In genomic region chrV:4339479-4339878, ce11 we compare ENCODE assay signal across 4 worm cellular contexts.
TF ChIP-seq lines count a peak whose summit lies in the region.

No protein-coding gene starts in this region.

TF ChIP-seq in whole organism, L1 larva, 84 proteins besides CTCF, POLR2A, EP300 and RAD21:
- TF ChIP-seq pax-3 (tag; optimal IDR thresholded peaks at IDR 0.05; lab: Kevin White, UChicago) = no peak
- TF ChIP-seq dpl-1 (GFP tag; optimal IDR thresholded peaks at IDR 0.05; lab: Kevin White, UChicago) = peak; percentile 35 to 80 (median 53)
- peak in 1 of 2 experiments; percentile 2 for TF ChIP-seq lsy-2 (tag; optimal IDR thresholded peaks at IDR 0.05; lab: Kevin White, UChicago)
- no peak for TF ChIP-seq hpl-2 (GFP tag; optimal IDR thresholded peaks at IDR 0.05; lab: Kevin White, UChicago)
- TF ChIP-seq C34B4.2 (tag; optimal IDR thresholded peaks at IDR 0.05; lab: Kevin White, UChicago) = no peak
- no peak for TF ChIP-seq nhr-12 (tag; optimal IDR thresholded peaks at IDR 0.05; lab: Kevin White, UChicago)
- peak; percentile 12 for TF ChIP-seq nhr-47 (tag; optimal IDR thresholded peaks at IDR 0.05; lab: Kevin White, UChicago)
- peak; percentile 3 for TF ChIP-seq nhr-71 (tag; optimal IDR thresholded peaks at IDR 0.05; lab: Kevin White, UChicago)
- TF ChIP-seq efl-1 (optimal IDR thresholded peaks at IDR 0.05; lab: Kevin White, UChicago) = peak; percentile 81 to 86
- peak; percentile 85 to 98 for TF ChIP-seq efl-1 (GFP tag; optimal IDR thresholded peaks at IDR 0.05 in 1 of 2; lab: Kevin White, UChicago)
- no peak for TF ChIP-seq alr-1 (tag; optimal IDR thresholded peaks at IDR 0.05; lab: Kevin White, UChicago; ENCODE audit: borderline replicate concordance)
- TF ChIP-seq egl-13 (tag; optimal IDR thresholded peaks at IDR 0.05; lab: Kevin White, UChicago) = no peak
- TF ChIP-seq mdl-1 (tag; optimal IDR thresholded peaks at IDR 0.05; lab: Kevin White, UChicago) = no peak
- peak; percentile 8 for TF ChIP-seq xbp-1 (tag; optimal IDR thresholded peaks at IDR 0.05; lab: Kevin White, UChicago)
- peak; percentile 60 to 68 for TF ChIP-seq lin-35 (GFP tag; optimal IDR thresholded peaks at IDR 0.05; lab: Kevin White, UChicago)

TF ChIP-seq in whole organism, L2 larva, 48 proteins besides CTCF, POLR2A, EP300 and RAD21:
- TF ChIP-seq sma-9 (GFP tag; optimal IDR thresholded peaks at IDR 0.05; lab: Kevin White, UChicago) = no peak
- no peak for TF ChIP-seq sma-9 (tag; optimal IDR thresholded peaks at IDR 0.05; lab: Kevin White, UChicago)
- TF ChIP-seq blmp-1 (tag; optimal IDR thresholded peaks at IDR 0.05; lab: Kevin White, UChicago; ENCODE audit: insufficient read depth) = no peak
- peak; percentile 71 for TF ChIP-seq gmeb-1 (tag; optimal IDR thresholded peaks at IDR 0.05; lab: Kevin White, UChicago)
- TF ChIP-seq peb-1 (tag; optimal IDR thresholded peaks at IDR 0.05; lab: Kevin White, UChicago) = no peak
- no peak for TF ChIP-seq elt-3 (tag; optimal IDR thresholded peaks at IDR 0.05; lab: Kevin White, UChicago)
- TF ChIP-seq ceh-16 (tag; optimal IDR thresholded peaks at IDR 0.05; lab: Kevin White, UChicago) = no peak
- no peak for TF ChIP-seq mbf-1 (tag; optimal IDR thresholded peaks at IDR 0.05; lab: Kevin White, UChicago)
- TF ChIP-seq unc-55 (GFP tag; optimal IDR thresholded peaks at IDR 0.05; lab: Kevin White, UChicago) = peak; percentile 15
- no peak for TF ChIP-seq nhr-77 (tag; optimal IDR thresholded peaks at IDR 0.05; lab: Kevin White, UChicago)

TF ChIP-seq in whole organism, L4 larva, 104 proteins besides CTCF, POLR2A, EP300 and RAD21:
- TF ChIP-seq lin-38 (GFP tag; IDR thresholded peaks at IDR 0.05; lab: Robert Waterston, UW) = peak; percentile 43
- TF ChIP-seq Y105C5A.15 (GFP tag; IDR thresholded peaks at IDR 0.05; lab: Robert Waterston, UW) = no peak
- peak; percentile 50 for TF ChIP-seq dpl-1 (GFP tag; optimal IDR thresholded peaks at IDR 0.05; lab: Kevin White, UChicago)
- TF ChIP-seq nhr-10 (tag; optimal IDR thresholded peaks at IDR 0.05; lab: Kevin White, UChicago) = no peak

TF ChIP-seq in whole organism, young adult, 124 proteins besides CTCF, POLR2A, EP300 and RAD21:
- TF ChIP-seq mcd-1 (GFP tag; IDR thresholded peaks at IDR 0.05; lab: Robert Waterston, UW) (peak; percentile 47), C17E4.6 (GFP tag; IDR thresholded peaks at IDR 0.05; lab: Robert Waterston, UW) (no peak), lsl-1 (GFP tag; optimal IDR thresholded peaks at IDR 0.05; lab: Kevin White, UChicago) (no peak), mes-4 (tag; optimal IDR thresholded peaks at IDR 0.05; lab: Kevin White, UChicago) (no peak), lin-35 (GFP tag; optimal IDR thresholded peaks at IDR 0.05; lab: Kevin White, UChicago) (peak in 1 of 3 experiments; percentile 39)
